Fruit fly (Drosophila melanogaster) whole organism: ENCODE results near the gene Prtl99C.
A peak's percentile ranks its signal among the peaks of the same experiment; 100 is the strongest.

ENCODE experiments used
- CG8478 ChIP-seq: fragments of >200 bp; optimal IDR thresholded peaks from 2 replicates; lab custom pipeline; 2018; ENCODE audit warnings: inconsistent platforms
- Dll ChIP-seq: fragments of >200 bp; optimal IDR thresholded peaks from 2 replicates; lab custom pipeline; 2017
- EcR ChIP-seq, 2 experiments: fragments of >200 bp; optimal IDR thresholded peaks; 2 replicates each; lab custom pipeline; 2017; ENCODE audit warnings: missing biosample characterization in 2 of 2, missing genetic modification characterization in 2 of 2, missing genetic modification reagents in 2 of 2
- pan ChIP-seq: fragments of >200 bp; optimal IDR thresholded peaks from 2 replicates; lab custom pipeline; 2017
- psq ChIP-seq: fragments of >200 bp; optimal IDR thresholded peaks from 2 replicates; lab custom pipeline; 2017
- usp ChIP-seq: fragments of >200 bp; optimal IDR thresholded peaks from 2 replicates; lab custom pipeline; 2017; ENCODE audit warnings: missing biosample characterization, missing genetic modification characterization, mixed read lengths

Gene Prtl99C

DNA sequence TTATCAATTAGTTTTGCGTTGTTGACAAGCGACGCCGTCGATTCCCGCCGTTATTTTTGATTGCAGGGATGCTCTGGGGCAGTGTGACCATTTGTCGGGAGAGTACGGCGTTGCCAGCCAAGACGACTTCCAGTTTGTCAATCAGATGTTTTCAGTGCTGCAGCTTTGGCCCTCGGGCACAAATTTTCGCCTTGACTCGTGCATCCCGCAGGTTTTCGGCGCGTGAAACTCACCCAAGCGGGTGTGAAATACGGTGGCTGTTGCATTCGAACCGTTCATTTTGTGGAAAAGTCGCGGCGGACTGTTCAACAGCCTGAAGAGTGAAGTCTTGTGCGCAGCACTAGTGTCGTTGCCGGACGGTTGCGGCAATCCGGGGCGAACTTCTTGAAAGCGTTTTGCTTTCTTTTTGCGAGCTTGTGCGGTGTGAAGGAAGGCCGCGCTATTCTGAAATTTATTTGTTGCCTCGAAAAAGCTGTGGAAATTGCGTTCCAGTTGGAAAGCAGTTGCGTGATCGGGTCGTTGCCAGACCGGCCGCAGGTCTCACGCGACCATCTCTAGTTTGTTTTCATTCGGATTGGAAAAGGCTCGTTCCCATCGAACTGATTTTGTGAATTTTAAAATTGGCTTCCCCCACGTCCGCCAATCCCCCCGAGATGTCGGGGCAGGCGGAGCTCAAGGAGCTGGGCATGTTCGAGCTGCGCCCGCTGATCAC, 28.9 kb upstream of the Prtl99C start, which contains the start of the genes ca and ncd:
Gene ca (plus strand): TSS at position 130 of the 712 bp plus-strand sequence.
Gene ncd (minus strand): TSS at position 446 of the 712 bp plus-strand sequence.
- TF ChIP-seq Dll (no peak), EcR (GFP tag; optimal IDR thresholded peaks at IDR 0.05; lab: Kevin White, UChicago) (no peak), CG8478 (no peak), psq (no peak), usp (GFP tag; lab: Kevin White, UChicago) (no peak), pan (lab: Kevin White, UChicago) (no peak)

DNA sequence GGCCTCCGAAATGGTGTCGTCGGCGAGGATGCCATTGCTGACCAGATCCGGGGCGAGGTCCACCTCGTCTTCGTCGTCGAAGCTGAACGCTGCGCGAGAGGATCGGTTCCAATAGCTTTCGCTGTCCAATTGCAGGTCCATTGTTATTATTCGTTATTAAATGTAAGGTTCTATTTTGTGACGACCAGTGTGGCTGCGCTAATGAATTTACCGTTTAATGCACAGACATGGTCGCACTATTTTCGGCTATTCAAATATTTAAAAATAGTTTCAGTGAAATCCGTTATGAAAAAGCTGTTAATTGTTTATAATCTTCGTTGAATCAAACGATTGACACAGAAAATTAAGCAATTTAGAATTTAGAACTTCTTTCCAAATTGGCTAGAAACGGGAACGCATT, 19.5 kb upstream of the Prtl99C start, which contains the start of gene Vps16B:
Gene Vps16B (minus strand): TSS at position 186 of the 400 bp plus-strand sequence.
- TF ChIP-seq usp (GFP tag; lab: Kevin White, UChicago) (no peak), Dll (no peak), pan (lab: Kevin White, UChicago) (no peak)

DNA sequence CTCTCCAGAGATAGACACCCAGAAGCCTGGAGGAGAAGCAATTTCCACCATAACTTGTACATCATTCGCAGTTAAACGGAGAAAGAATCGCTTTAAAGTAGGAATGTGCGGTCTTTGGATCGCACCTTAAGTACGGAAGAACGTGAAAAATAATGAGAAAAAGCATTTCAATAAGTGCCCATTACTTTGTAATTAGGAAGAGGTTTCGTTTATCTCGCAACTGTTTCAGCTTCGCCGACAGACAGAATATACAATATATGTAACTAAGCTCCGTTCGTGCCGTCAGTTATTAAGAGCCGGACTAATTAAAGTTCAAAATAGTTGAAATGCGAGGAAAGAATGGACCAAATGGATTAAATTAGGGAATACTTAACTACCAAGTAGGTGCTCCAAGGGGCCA, 18.1 kb upstream of the Prtl99C start, which contains the start of gene CG7829:
Gene CG7829 (minus strand): TSS at position 101 of the 400 bp plus-strand sequence.
- TF ChIP-seq Dll (no peak), pan (lab: Kevin White, UChicago) (no peak), EcR (GFP tag; optimal IDR thresholded peaks at IDR 0.05; lab: Kevin White, UChicago) (no peak), psq (no peak), usp (GFP tag; lab: Kevin White, UChicago) (no peak), CG8478 (no peak)

DNA sequence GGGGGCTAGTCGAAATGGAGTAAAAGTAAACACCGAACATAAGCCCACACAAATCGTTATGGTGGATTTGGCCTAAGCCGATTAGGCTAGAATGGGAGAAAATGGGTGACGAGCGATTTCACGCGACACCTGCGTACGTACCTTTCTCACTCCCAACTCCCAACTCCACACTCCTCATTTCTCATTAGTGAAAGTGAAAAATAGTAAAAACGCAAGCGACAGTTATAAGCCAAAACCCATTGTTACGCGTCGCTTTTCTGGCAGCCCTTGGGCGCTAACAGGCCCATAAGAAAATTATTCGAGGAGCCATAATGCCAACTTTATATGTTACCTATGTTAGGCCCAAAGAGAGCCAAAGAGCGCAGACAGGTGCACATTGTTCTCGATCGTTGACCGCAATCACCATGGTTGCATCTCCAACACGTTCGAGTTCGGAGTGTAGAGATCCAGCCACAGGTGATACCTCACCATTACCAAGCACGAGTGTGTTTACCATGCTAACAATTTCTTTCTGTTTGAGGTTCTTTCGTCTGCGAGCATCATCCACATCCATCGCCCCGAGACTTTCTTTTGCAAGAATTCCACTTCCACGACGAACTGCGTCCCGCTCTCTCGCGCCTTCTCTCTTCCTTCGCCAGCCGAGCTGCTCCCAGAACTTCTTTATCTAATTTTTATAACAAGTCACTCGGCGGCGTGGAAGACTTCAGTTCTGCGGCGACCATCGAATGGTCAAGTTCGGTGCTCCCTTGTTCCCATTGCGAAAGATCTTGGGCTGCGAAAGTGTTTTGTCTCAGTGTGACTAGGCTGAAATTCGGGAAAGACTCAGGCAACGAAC, 17.1 kb upstream of the Prtl99C start, which contains the start of gene neo:
Gene neo (plus strand): TSS at position 698 of the 835 bp plus-strand sequence.
- TF ChIP-seq pan (lab: Kevin White, UChicago) (no peak), EcR (GFP tag; optimal IDR thresholded peaks at IDR 0.05; lab: Kevin White, UChicago) (no peak), psq (no peak), Dll (peak; percentile 16)

DNA sequence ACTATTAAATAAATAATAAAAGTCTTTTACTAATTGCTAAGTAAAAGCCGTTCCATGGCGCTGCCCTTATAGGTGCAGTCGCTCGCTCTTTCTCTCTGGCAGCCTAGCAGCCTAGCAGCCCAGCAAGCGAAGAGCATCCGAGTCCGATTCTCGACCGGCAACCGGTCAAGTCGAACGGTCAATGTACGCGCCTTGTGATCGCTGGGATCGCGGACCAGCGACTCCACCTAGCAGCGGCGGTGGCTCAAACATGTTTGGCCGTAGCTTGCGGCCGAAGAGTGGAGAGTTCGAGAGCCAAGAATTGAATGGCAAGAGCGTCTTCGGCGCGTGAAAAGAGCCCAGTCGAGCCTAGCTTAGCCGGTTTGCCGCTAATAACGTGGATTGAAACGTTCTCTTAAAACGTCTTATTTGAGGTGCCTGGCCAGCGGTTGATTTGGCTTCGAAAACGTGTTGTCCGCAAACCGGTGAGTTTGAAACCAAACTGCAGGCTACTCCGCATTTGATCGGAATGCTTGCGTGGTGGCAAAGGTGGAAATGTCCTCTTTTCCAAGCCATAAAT, 6.4 kb upstream of the Prtl99C start:
- no peak for TF ChIP-seq usp (GFP tag; lab: Kevin White, UChicago)

DNA sequence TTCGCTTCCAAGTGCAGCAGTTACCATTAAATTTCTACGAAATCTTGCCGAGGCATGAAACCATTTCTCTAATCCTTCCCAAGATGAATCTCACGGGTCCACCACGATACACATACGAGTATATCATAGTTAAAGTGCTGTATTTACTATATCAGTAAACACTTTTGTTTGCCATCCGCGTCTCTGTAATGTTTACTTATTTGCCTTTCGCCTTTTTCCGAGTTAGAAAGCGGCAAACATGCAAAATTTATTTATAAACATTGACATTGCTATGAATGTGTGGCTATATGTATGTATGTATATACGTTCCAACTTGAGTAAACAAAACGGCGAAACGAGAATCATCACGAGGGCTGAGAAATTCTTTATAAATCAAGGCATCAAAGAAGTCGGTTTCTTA, 4.8 kb upstream of the Prtl99C start:
- TF ChIP-seq Dll (no peak), CG8478 (no peak), EcR (GFP tag; optimal IDR thresholded peaks at IDR 0.05; lab: Kevin White, UChicago) (no peak), usp (GFP tag; lab: Kevin White, UChicago) (no peak)

DNA sequence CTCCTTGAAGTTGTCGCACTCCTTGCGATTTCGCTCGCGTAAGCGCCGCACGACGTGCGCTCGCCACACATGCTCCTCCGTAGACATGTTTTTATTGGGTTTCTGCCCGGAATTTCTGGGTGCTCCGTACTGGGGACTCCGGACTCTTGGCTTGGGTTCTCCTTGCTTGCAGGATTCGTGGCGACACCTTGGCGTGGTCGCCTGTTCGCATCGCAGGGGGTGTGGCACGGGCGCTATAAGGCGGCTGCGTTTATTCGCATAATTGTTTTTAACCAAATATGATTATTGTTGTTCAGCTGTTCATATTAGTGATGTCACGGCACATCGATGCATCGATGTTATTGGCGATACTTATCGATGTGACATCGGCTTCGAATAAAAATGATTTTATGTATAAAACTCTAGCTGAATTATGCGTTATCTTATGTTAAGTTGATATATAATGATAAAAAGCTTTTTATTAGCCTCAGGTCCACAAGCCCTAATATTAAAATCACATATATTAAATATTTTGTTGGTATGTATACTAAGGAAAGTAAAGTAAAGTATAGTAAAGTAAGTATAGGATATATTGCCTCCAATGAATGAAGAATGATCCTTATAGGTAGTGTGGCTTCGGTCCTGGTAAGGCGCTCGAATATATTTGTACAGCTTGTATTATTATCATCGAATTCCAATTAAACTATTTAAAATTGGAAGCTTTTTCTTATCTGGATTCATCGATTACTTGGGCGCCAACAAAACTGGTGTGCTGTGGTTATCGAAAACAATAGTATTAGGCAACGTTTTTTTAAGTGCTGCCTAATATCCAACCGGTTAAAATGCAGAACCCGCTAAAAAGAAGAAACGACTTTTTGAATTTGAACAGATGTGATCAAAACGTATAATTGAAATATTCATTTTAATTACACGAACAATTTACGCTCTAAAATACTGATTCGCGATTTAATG, 716 bp upstream of the Prtl99C start, which contains the start of gene Atg16:
Gene Atg16 (minus strand): TSS at position 343 of the 951 bp plus-strand sequence.
- no peak for TF ChIP-seq psq
- no peak for TF ChIP-seq CG8478
- no peak for TF ChIP-seq pan (lab: Kevin White, UChicago)
- no peak for TF ChIP-seq EcR (GFP tag; optimal IDR thresholded peaks at IDR 0.05; lab: Kevin White, UChicago)
- TF ChIP-seq usp (GFP tag; lab: Kevin White, UChicago): no peak
- TF ChIP-seq Dll: no peak

DNA sequence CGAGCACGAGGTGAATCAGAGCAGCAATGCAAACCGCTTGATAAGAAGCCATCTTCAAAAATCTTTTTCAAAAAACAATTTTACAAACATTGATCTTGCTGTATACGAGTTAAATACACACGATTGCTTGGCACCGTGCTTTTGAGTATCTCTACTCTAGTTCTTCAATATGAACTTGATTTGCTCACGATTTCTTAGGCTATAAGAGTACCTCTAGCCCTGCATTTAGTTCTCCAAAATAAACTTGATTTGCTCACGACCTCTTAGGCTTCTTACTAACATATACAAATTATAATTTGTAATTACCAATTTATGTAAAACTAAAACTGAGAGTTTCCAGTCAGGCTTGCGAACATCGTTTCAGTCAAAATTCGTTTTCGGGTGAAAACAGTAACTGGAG, 438 bp downstream of the Prtl99C start, which contains the start of gene CG42592:
Gene CG42592 (minus strand): TSS at position 101 of the 400 bp plus-strand sequence.
- no peak for TF ChIP-seq usp (GFP tag; lab: Kevin White, UChicago)

DNA sequence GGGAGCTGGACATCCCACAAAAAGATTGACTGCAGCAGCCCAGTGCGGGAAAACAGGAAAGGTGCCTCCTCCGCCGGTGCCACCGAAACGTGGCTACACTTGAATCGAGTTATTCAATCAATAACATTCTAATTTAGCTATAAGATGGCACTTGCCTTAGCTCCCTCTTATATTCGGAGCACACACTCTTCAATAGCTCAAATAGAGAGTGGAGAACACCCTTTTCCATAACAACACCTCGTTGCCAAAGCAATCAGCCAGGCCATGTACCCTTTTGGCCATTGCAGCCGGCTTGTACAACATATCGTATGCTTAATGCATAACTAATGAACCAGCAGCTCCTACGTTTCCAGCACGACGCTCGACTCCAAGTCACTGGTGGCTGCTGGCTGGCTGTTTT, 2.0 kb downstream of the Prtl99C start:
- TF ChIP-seq Dll: no peak
- no peak for TF ChIP-seq CG8478
- TF ChIP-seq pan (lab: Kevin White, UChicago): no peak
- TF ChIP-seq EcR (GFP tag; optimal IDR thresholded peaks at IDR 0.05; lab: Kevin White, UChicago): no peak
- no peak for TF ChIP-seq psq
- TF ChIP-seq usp (GFP tag; lab: Kevin White, UChicago): no peak

DNA sequence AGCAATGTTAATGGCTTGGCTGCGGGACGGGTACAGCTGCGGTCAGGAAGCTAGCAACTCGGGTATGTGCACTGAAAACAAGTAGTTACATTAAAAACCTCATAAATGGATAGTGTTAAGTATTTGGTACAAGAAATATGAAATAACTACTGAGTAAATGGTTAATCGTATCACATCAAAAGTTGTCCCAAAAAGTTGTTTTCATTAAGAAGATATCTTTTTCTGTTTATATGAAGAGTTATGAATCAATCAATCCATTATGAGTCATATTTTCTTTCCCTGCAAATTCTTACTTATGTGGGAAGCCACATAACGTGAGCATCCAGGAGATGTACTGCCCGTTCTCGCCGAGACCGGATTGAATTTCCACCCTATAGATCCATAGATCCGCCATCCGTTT, 3.0 kb downstream of the Prtl99C start:
- TF ChIP-seq Dll (no peak), EcR (GFP tag; optimal IDR thresholded peaks at IDR 0.05; lab: Kevin White, UChicago) (no peak), usp (GFP tag; lab: Kevin White, UChicago) (no peak), CG8478 (no peak), psq (no peak), pan (lab: Kevin White, UChicago) (no peak)

DNA sequence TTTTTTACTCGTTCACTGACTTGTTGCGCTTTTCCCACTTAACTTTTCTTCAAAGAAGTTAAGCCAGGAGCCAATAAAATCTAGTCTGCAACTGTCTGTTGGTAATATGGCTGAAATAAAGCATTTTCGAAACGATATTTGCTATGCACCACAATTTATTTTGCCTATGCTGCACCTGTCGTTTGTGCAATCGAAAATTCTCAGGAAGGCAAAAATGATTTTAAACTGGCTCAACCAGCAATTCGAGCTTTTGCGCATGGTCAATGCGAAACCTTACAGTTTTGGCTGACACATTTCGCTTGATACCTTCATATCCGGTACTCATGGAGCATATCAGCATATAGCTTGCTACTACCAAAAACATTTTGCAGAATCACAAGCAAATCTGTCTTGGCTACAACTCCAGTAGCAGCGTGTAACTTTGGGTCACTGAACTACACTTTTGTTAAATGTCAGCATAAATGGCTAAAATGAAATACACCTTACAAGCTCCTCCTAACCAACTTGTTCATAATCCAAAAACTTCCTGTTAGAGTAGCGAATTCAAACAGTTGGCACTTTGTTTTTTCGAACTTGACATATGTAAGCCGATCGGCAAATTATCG, 4.1 kb downstream of the Prtl99C start:
- no peak for TF ChIP-seq Dll
- TF ChIP-seq pan (lab: Kevin White, UChicago): no peak
- no peak for TF ChIP-seq EcR (GFP tag; optimal IDR thresholded peaks at IDR 0.05; lab: Kevin White, UChicago)
- TF ChIP-seq psq: no peak
- no peak for TF ChIP-seq usp (GFP tag; lab: Kevin White, UChicago)
- no peak for TF ChIP-seq CG8478
